Worm (Caenorhabditis elegans): ENCODE results near the gene hen-1.

DNA sequence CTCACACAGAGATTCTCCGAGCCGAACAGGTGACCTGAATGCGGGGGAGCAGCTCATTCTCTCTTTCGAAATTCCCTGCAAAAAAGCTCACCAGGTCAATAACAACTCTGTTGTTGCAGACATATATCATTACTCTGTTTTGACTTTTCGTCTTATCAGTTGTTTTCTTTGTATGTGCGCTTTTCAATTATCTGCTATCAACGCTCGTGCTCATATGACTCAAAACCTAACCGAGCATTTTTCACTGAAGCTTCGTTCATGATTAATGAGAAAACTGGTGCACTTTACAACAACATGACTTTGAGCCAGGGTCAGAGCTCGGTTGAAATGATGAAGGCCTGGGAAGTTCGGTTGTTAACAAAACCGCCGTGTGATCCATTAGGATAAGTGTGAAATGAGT, 40.3 kb downstream of the hen-1 start:
- TF ChIP-seq pes-1 (GFP tag; IDR thresholded peaks at IDR 0.05) (no peak), ama-1 (optimal IDR thresholded peaks at IDR 0.05) (no peak), flt-1 (GFP tag; IDR thresholded peaks at IDR 0.05) (no peak), tbx-11 (GFP tag; IDR thresholded peaks at IDR 0.05) (no peak), ceh-36 (tag; optimal IDR thresholded peaks at IDR 0.05) (no peak), ceh-13 (GFP tag; optimal IDR thresholded peaks at IDR 0.05) (no peak), sea-1 (GFP tag; conservative IDR thresholded peaks at IDR 0.05) (no peak)
